Worm (Caenorhabditis elegans): Measurements from ENCODE around the gene C49F8.15.

- no peak for TF ChIP-seq atf-7 (tag; optimal IDR thresholded peaks at IDR 0.05)
- TF ChIP-seq efl-1 (GFP tag; optimal IDR thresholded peaks at IDR 0.05): no peak
- TF ChIP-seq hlh-12 (tag; optimal IDR thresholded peaks at IDR 0.05): no peak
- no peak for TF ChIP-seq ceh-40 (GFP tag; IDR thresholded peaks at IDR 0.05)
- no peak for TF ChIP-seq ztf-25 (GFP tag; IDR thresholded peaks at IDR 0.05)
- TF ChIP-seq unc-62 (GFP tag; optimal IDR thresholded peaks at IDR 0.05): no peak
- no peak for TF ChIP-seq somi-1 (GFP tag; optimal IDR thresholded peaks at IDR 0.05)
- TF ChIP-seq ztf-18 (tag; optimal IDR thresholded peaks at IDR 0.05): no peak
Observed at ce11 chrX:13366955-13367354, 4.6 kb upstream of the C49F8.15 start.

All from whole organism, young adult.